Worm (Caenorhabditis elegans) whole organism, L3 larva: ENCODE measurements around the gene srx-22.

Experiments used
- R02D3.7 ChIP-seq: fragments of 150-350 bp; optimal IDR thresholded peaks from 2 replicates; lab custom pipeline; 2014; ENCODE audit warnings: missing biosample characterization, missing genetic modification characterization
- ZK546.5 ChIP-seq: sonication (generic microtip); optimal IDR thresholded peaks from 2 replicates; lab custom pipeline; 2017; ENCODE audit warnings: missing biosample characterization, missing genetic modification characterization
- aly-2 ChIP-seq: fragments of 150-350 bp; optimal IDR thresholded peaks from 2 replicates; lab custom pipeline; 2014; ENCODE audit warnings: missing biosample characterization, missing genetic modification characterization
- ama-1 ChIP-seq: fragments of 150-350 bp; optimal IDR thresholded peaks from 2 replicates; lab custom pipeline; 2018
- ceh-82 ChIP-seq: fragments of 150-350 bp; optimal IDR thresholded peaks from 2 replicates; lab custom pipeline; 2014; ENCODE audit warnings: missing biosample characterization, missing genetic modification characterization
- ceh-9 ChIP-seq: sonication (generic microtip); optimal IDR thresholded peaks from 2 replicates; lab custom pipeline; 2018; ENCODE audit warnings: missing biosample characterization, missing genetic modification characterization
- egl-27 ChIP-seq: sonication (generic microtip); optimal IDR thresholded peaks from 4 replicates; lab custom pipeline; 2017; ENCODE audit warnings: missing biosample characterization, missing genetic modification reagents, missing genetic modification characterization
- elt-1 ChIP-seq: fragments of 150-350 bp; optimal IDR thresholded peaks from 2 replicates; lab custom pipeline; 2014; ENCODE audit warnings: missing biosample characterization, missing genetic modification characterization
- elt-3 ChIP-seq, 3 experiments: fragments of 150-350 bp in 1 of 3; sonication (generic microtip) in 2 of 3; optimal IDR thresholded peaks; 2 replicates in 2 of 3; 4 replicates in 1 of 3; lab custom pipeline; 2014 to 2017; ENCODE audit warnings: missing biosample characterization in 3 of 3, missing genetic modification characterization in 3 of 3
- fkh-2 ChIP-seq: fragments of 150-350 bp; optimal IDR thresholded peaks from 2 replicates; lab custom pipeline; 2014; ENCODE audit warnings: missing biosample characterization, missing genetic modification reagents, missing genetic modification characterization
- fos-1 ChIP-seq: fragments of 150-350 bp; optimal IDR thresholded peaks from 2 replicates; lab custom pipeline; 2014; ENCODE audit warnings: missing biosample characterization, missing genetic modification characterization
- lin-15B ChIP-seq: fragments of 150-350 bp; optimal IDR thresholded peaks from 2 replicates; lab custom pipeline; 2014; ENCODE audit warnings: missing biosample characterization, missing genetic modification characterization
- lin-39 ChIP-seq: fragments of 150-350 bp; optimal IDR thresholded peaks from 2 replicates; lab custom pipeline; 2018; ENCODE audit warnings: missing biosample characterization, missing genetic modification reagents, missing genetic modification characterization
- mml-1 ChIP-seq: fragments of 150-350 bp; sonication (generic microtip); optimal IDR thresholded peaks from 3 replicates; lab custom pipeline; 2014; ENCODE audit warnings: missing biosample characterization, missing genetic modification characterization
- nfya-1 ChIP-seq: sonication (generic microtip); optimal IDR thresholded peaks from 2 replicates; lab custom pipeline; 2017; ENCODE audit warnings: missing genetic modification characterization, mild to moderate bottlenecking, missing compliant biosample characterization, antibody characterized with exemption, moderate library complexity; ENCODE audit not compliant: insufficient read depth
- nhr-11 ChIP-seq: fragments of 150-350 bp; optimal IDR thresholded peaks from 2 replicates; lab custom pipeline; 2014; ENCODE audit warnings: missing biosample characterization, missing genetic modification characterization
- nhr-12 ChIP-seq: fragments of 150-350 bp; optimal IDR thresholded peaks from 2 replicates; lab custom pipeline; 2014; ENCODE audit warnings: missing biosample characterization, missing genetic modification characterization
- nhr-23 ChIP-seq: fragments of 150-350 bp; optimal IDR thresholded peaks from 2 replicates; lab custom pipeline; 2014; ENCODE audit warnings: missing biosample characterization, missing genetic modification reagents, missing genetic modification characterization
- nhr-25 ChIP-seq: sonication (generic microtip); optimal IDR thresholded peaks from 2 replicates; lab custom pipeline; 2017; ENCODE audit warnings: missing biosample characterization, missing genetic modification characterization
- nhr-28 ChIP-seq: fragments of 150-350 bp; optimal IDR thresholded peaks from 2 replicates; lab custom pipeline; 2014; ENCODE audit warnings: missing biosample characterization, missing genetic modification characterization
- nhr-43 ChIP-seq: sonication (generic microtip); optimal IDR thresholded peaks from 2 replicates; lab custom pipeline; 2016; ENCODE audit warnings: mild to moderate bottlenecking, missing genetic modification characterization, missing compliant biosample characterization; ENCODE audit not compliant: poor library complexity, severe bottlenecking
- nhr-67 ChIP-seq: fragments of 150-350 bp; optimal IDR thresholded peaks from 2 replicates; lab custom pipeline; 2014; ENCODE audit warnings: missing biosample characterization, missing genetic modification characterization
- nhr-77 ChIP-seq: fragments of 150-350 bp; optimal IDR thresholded peaks from 2 replicates; lab custom pipeline; 2014; ENCODE audit warnings: missing biosample characterization, missing genetic modification characterization
- pha-4 ChIP-seq: fragments of 150-350 bp; optimal IDR thresholded peaks from 2 replicates; lab custom pipeline; 2014; ENCODE audit warnings: missing biosample characterization, missing genetic modification reagents, missing genetic modification characterization
- pqm-1 ChIP-seq: fragments of 150-350 bp; optimal IDR thresholded peaks from 2 replicates; lab custom pipeline; 2017; ENCODE audit warnings: missing biosample characterization, missing genetic modification characterization, inconsistent platforms
- sea-2 ChIP-seq: fragments of 150-350 bp; sonication (generic microtip); optimal IDR thresholded peaks from 4 replicates; lab custom pipeline; 2014; ENCODE audit warnings: missing biosample characterization, missing genetic modification reagents, missing genetic modification characterization
- skn-1 ChIP-seq: fragments of 150-350 bp; optimal IDR thresholded peaks from 2 replicates; lab custom pipeline; 2014; ENCODE audit warnings: missing biosample characterization, missing genetic modification characterization
- tbx-2 ChIP-seq: sonication (generic microtip); optimal IDR thresholded peaks from 2 replicates; lab custom pipeline; 2016; ENCODE audit warnings: mild to moderate bottlenecking, missing genetic modification characterization, missing compliant biosample characterization
- unc-39 ChIP-seq: sonication (generic microtip); optimal IDR thresholded peaks from 4 replicates; lab custom pipeline; 2017; ENCODE audit warnings: missing biosample characterization, missing genetic modification characterization
- zag-1 ChIP-seq: fragments of 150-350 bp; optimal IDR thresholded peaks from 2 replicates; lab custom pipeline; 2014; ENCODE audit warnings: missing biosample characterization, missing genetic modification characterization

Gene srx-22

ce11 chrV:723895-724352 lies 44.2 kb downstream of the srx-22 start, which contains the start of gene fbxb-72 (continued):
- TF ChIP-seq mml-1 (tag; lab: Kevin White, UChicago) (no peak), fos-1 (tag; lab: Kevin White, UChicago) (no peak), sea-2 (GFP tag; lab: Kevin White, UChicago) (no peak), R02D3.7 (tag; lab: Kevin White, UChicago) (peak; percentile 24), nfya-1 (tag; lab: Kevin White, UChicago) (peak; percentile 68), ama-1 (peak; percentile 99), nhr-12 (no peak), nhr-28 (peak; percentile 36), lin-15B (tag; lab: Kevin White, UChicago) (no peak), pha-4 (tag; lab: Kevin White, UChicago) (peak; percentile 55), nhr-77 (tag; lab: Kevin White, UChicago) (peak; percentile 51)

- TF ChIP-seq fkh-2 (no peak), ama-1 (peak; percentile 97), skn-1 (peak; percentile 8)
These were observed 44.7 kb downstream of the srx-22 start for ce11 chrV:724470-724890.

- TF ChIP-seq nhr-43 (tag; lab: Kevin White, UChicago) (peak; percentile 58), elt-1 (tag; lab: Kevin White, UChicago) (no peak), egl-27 (tag; lab: Kevin White, UChicago) (no peak), lin-39 (tag; lab: Kevin White, UChicago) (peak; percentile 39), nhr-25 (tag; lab: Kevin White, UChicago) (peak; percentile 12), ama-1 (peak; percentile 92), pha-4 (tag; lab: Kevin White, UChicago) (peak; percentile 27)
These were observed 45.4 kb downstream of the srx-22 start for ce11 chrV:724946-725806.

- TF ChIP-seq unc-39 (tag; lab: Kevin White, UChicago) (no peak), ama-1 (peak; percentile 82), zag-1 (tag; lab: Kevin White, UChicago) (no peak), elt-3 (tag; optimal IDR thresholded peaks at IDR 0.05; lab: Kevin White, UChicago) (peak in 1 of 3 experiments; percentile 53), tbx-2 (tag; lab: Kevin White, UChicago) (no peak), ZK546.5 (tag; lab: Kevin White, UChicago) (no peak), elt-1 (tag; lab: Kevin White, UChicago) (no peak), nhr-43 (tag; lab: Kevin White, UChicago) (peak; percentile 24), pqm-1 (tag; lab: Kevin White, UChicago) (no peak), ceh-9 (tag; lab: Kevin White, UChicago) (no peak), lin-15B (tag; lab: Kevin White, UChicago) (no peak), aly-2 (tag; lab: Kevin White, UChicago) (no peak), nhr-28 (no peak), nhr-23 (peak; percentile 5), nhr-12 (no peak), nhr-67 (no peak), R02D3.7 (tag; lab: Kevin White, UChicago) (no peak), nfya-1 (tag; lab: Kevin White, UChicago) (peak; percentile 18), lin-39 (tag; lab: Kevin White, UChicago) (peak; percentile 38), mml-1 (tag; lab: Kevin White, UChicago) (no peak), ceh-82 (tag; lab: Kevin White, UChicago) (no peak), nhr-25 (tag; lab: Kevin White, UChicago) (peak; percentile 2), nhr-11 (no peak)
These were observed 46.2 kb downstream of the srx-22 start for ce11 chrV:725807-726572.
